Fruit fly (Drosophila melanogaster) whole organism, embryonic: ENCODE results near the gene CG34126.
A peak's percentile ranks its signal among the peaks of the same experiment; 100 is the strongest.

Source experiments
- Atf3 ChIP-seq: fragments of 200-800 bp; sonication (Bioruptor generic); optimal IDR thresholded peaks from 3 replicates; lab custom pipeline; 2016; ENCODE audit warnings: missing biosample characterization, missing genetic modification characterization
- B-H2 ChIP-seq: fragments of 200-800 bp; sonication (Bioruptor generic); optimal IDR thresholded peaks from 2 replicates; lab custom pipeline; 2018; ENCODE audit warnings: missing biosample characterization, mild to moderate bottlenecking, missing genetic modification characterization
- CG10321 ChIP-seq: fragments of 200-800 bp; sonication (Bioruptor generic); IDR thresholded peaks from 2 replicates; pipeline ENCODE4 v1.3.6; 2022; ENCODE audit warnings: missing biosample characterization, missing genetic modification characterization
- CG10462 ChIP-seq: fragments of 200-800 bp; sonication (Bioruptor generic); optimal IDR thresholded peaks from 2 replicates; lab custom pipeline; 2016; ENCODE audit warnings: missing biosample characterization, missing genetic modification characterization
- CG10565 ChIP-seq: fragments of 200-800 bp; sonication (Bioruptor generic); optimal IDR thresholded peaks from 3 replicates; lab custom pipeline; 2016; ENCODE audit warnings: missing biosample characterization, mild to moderate bottlenecking, missing genetic modification characterization
- CG11085 ChIP-seq: fragments of 200-800 bp; sonication (Bioruptor generic); IDR thresholded peaks from 2 replicates; pipeline ENCODE4 v1.3.6; 2022; ENCODE audit warnings: missing biosample characterization, missing genetic modification characterization
- CG11247 ChIP-seq: fragments of 200-800 bp; sonication (Bioruptor generic); IDR thresholded peaks from 2 replicates; pipeline ENCODE4 v1.3.6; 2022; ENCODE audit warnings: missing biosample characterization, missing genetic modification characterization
- CG11723 ChIP-seq: fragments of 200-800 bp; sonication (Bioruptor generic); optimal IDR thresholded peaks from 2 replicates; lab custom pipeline; 2017; ENCODE audit warnings: missing biosample characterization, mild to moderate bottlenecking, missing genetic modification characterization
- CG12104 ChIP-seq: fragments of 200-800 bp; sonication (Bioruptor generic); optimal IDR thresholded peaks from 3 replicates; lab custom pipeline; 2016; ENCODE audit warnings: missing biosample characterization, missing genetic modification characterization
- CG13296 ChIP-seq: fragments of 200-800 bp; sonication (Bioruptor generic); optimal IDR thresholded peaks from 3 replicates; lab custom pipeline; 2018; ENCODE audit warnings: missing biosample characterization, mild to moderate bottlenecking, missing genetic modification characterization
- CG13624 ChIP-seq: fragments of 200-800 bp; sonication (Bioruptor generic); optimal IDR thresholded peaks from 2 replicates; lab custom pipeline; 2016; ENCODE audit warnings: missing biosample characterization, missing genetic modification characterization
- CG16863 ChIP-seq: fragments of 200-800 bp; sonication (Bioruptor generic); optimal IDR thresholded peaks from 3 replicates; lab custom pipeline; 2016; ENCODE audit warnings: missing biosample characterization, missing genetic modification characterization
- CG17186 ChIP-seq: fragments of 200-800 bp; sonication (Bioruptor generic); optimal IDR thresholded peaks from 3 replicates; lab custom pipeline; 2017; ENCODE audit warnings: missing biosample characterization, missing genetic modification reagents, missing genetic modification characterization
- CG17829 ChIP-seq: fragments of 200-800 bp; optimal IDR thresholded peaks from 2 replicates; lab custom pipeline; 2019; ENCODE audit warnings: missing biosample characterization, mild to moderate bottlenecking, missing genetic modification characterization, moderate library complexity
- CG18011 ChIP-seq: fragments of 200-800 bp; sonication (Bioruptor generic); optimal IDR thresholded peaks from 2 replicates; lab custom pipeline; 2017; ENCODE audit warnings: missing biosample characterization, missing genetic modification characterization, mild to moderate bottlenecking, moderate library complexity, missing genotype
- CG1832 ChIP-seq: fragments of 200-800 bp; sonication (Bioruptor generic); optimal IDR thresholded peaks from 2 replicates; lab custom pipeline; 2017; ENCODE audit warnings: missing biosample characterization, mild to moderate bottlenecking, missing genetic modification characterization, inconsistent platforms
- CG2889 ChIP-seq: fragments of 200-800 bp; sonication (Bioruptor generic); IDR thresholded peaks from 3 replicates; pipeline ENCODE4 v1.3.6; 2022; ENCODE audit warnings: missing biosample characterization, missing genetic modification characterization
- CG31224 ChIP-seq: fragments of 200-800 bp; sonication (Bioruptor generic); IDR thresholded peaks from 2 replicates; pipeline ENCODE4 v1.3.6; 2022; ENCODE audit warnings: missing biosample characterization, missing genetic modification characterization
- CG33213 ChIP-seq: fragments of 200-800 bp; sonication (Bioruptor generic); optimal IDR thresholded peaks from 3 replicates; lab custom pipeline; 2016; ENCODE audit warnings: missing biosample characterization, missing genetic modification characterization
- CG6175 ChIP-seq: fragments of 200-800 bp; sonication (Bioruptor generic); IDR thresholded peaks from 3 replicates; pipeline ENCODE4 v1.3.6; 2022; ENCODE audit warnings: missing biosample characterization, missing genetic modification characterization
- CG7357 ChIP-seq: fragments of 200-800 bp; sonication (Bioruptor generic); IDR thresholded peaks from 3 replicates; pipeline ENCODE4 v1.3.6; 2022; ENCODE audit warnings: missing biosample characterization, missing genetic modification characterization
- CG7928 ChIP-seq: fragments of 200-800 bp; sonication (Bioruptor generic); optimal IDR thresholded peaks from 2 replicates; lab custom pipeline; 2017; ENCODE audit warnings: missing biosample characterization, mild to moderate bottlenecking, missing genetic modification characterization
- CG8924 ChIP-seq: fragments of 200-800 bp; optimal IDR thresholded peaks from 3 replicates; lab custom pipeline; 2019; ENCODE audit warnings: missing biosample characterization, mild to moderate bottlenecking, missing genetic modification characterization, moderate library complexity
- D19B ChIP-seq: fragments of 200-800 bp; sonication (Bioruptor generic); optimal IDR thresholded peaks from 2 replicates; lab custom pipeline; 2017; ENCODE audit warnings: missing biosample characterization, mild to moderate bottlenecking, missing genetic modification characterization
- Dip2 ChIP-seq: fragments of 200-800 bp; sonication (Bioruptor generic); IDR thresholded peaks from 2 replicates; pipeline ENCODE4 v1.3.6; 2022; ENCODE audit warnings: missing biosample characterization, missing genetic modification characterization
- Nf-YA ChIP-seq: fragments of 200-800 bp; sonication (Bioruptor generic); IDR thresholded peaks from 2 replicates; pipeline ENCODE4 v1.3.6; 2022; ENCODE audit warnings: missing biosample characterization, missing genetic modification characterization
- PHDP ChIP-seq: fragments of 200-800 bp; sonication (Bioruptor generic); optimal IDR thresholded peaks from 3 replicates; lab custom pipeline; 2018; ENCODE audit warnings: missing biosample characterization, mild to moderate bottlenecking, missing genetic modification characterization, moderate library complexity
- Side ChIP-seq: fragments of 200-800 bp; sonication (Bioruptor generic); optimal IDR thresholded peaks from 2 replicates; lab custom pipeline; 2016; ENCODE audit warnings: missing biosample characterization, missing genetic modification characterization
- Sox100B ChIP-seq: fragments of 200-800 bp; sonication (Bioruptor generic); optimal IDR thresholded peaks from 3 replicates; lab custom pipeline; 2018; ENCODE audit warnings: missing biosample characterization, mild to moderate bottlenecking, missing genetic modification characterization
- Ssrp ChIP-seq: fragments of 200-800 bp; sonication (Bioruptor generic); optimal IDR thresholded peaks from 2 replicates; lab custom pipeline; 2018; ENCODE audit warnings: missing biosample characterization, mild to moderate bottlenecking, missing genetic modification characterization, moderate library complexity
- Taf1 ChIP-seq: fragments of 200-800 bp; sonication (Bioruptor generic); IDR thresholded peaks from 2 replicates; pipeline ENCODE4 v1.3.6; 2022; ENCODE audit warnings: missing biosample characterization, missing genetic modification characterization
- abd-A ChIP-seq: fragments of 200-800 bp; sonication (Bioruptor generic); optimal IDR thresholded peaks from 3 replicates; lab custom pipeline; 2019; ENCODE audit warnings: missing biosample characterization, mild to moderate bottlenecking, missing genetic modification characterization, moderate library complexity
- bbx ChIP-seq: fragments of 200-800 bp; sonication (Bioruptor generic); IDR thresholded peaks from 2 replicates; pipeline ENCODE4 v1.3.6; 2022; ENCODE audit warnings: missing biosample characterization, missing genetic modification characterization; ENCODE audit not compliant: partially characterized antibody
- exex ChIP-seq: fragments of 200-800 bp; sonication (Bioruptor generic); optimal IDR thresholded peaks from 4 replicates; lab custom pipeline; 2018; ENCODE audit warnings: missing biosample characterization, mild to moderate bottlenecking, missing genetic modification characterization, moderate library complexity
- gsb-n ChIP-seq: fragments of 200-800 bp; sonication (Bioruptor generic); optimal IDR thresholded peaks from 3 replicates; lab custom pipeline; 2018; ENCODE audit warnings: missing biosample characterization, mild to moderate bottlenecking, missing genetic modification characterization
- ind ChIP-seq: fragments of 200-800 bp; sonication (Bioruptor generic); optimal IDR thresholded peaks from 3 replicates; lab custom pipeline; 2016; ENCODE audit warnings: missing biosample characterization, missing genetic modification characterization
- insv ChIP-seq, 2 experiments: fragments of 200-800 bp; sonication (Bioruptor generic); optimal IDR thresholded peaks; 3 replicates each; lab custom pipeline; 2016 to 2018; ENCODE audit warnings: missing biosample characterization in 2 of 2, missing genetic modification characterization in 2 of 2
- kay ChIP-seq: fragments of 200-800 bp; sonication (Bioruptor generic); optimal IDR thresholded peaks from 2 replicates; lab custom pipeline; 2016; ENCODE audit warnings: missing biosample characterization, missing genetic modification characterization
- lilli ChIP-seq: fragments of 200-800 bp; sonication (Bioruptor generic); optimal IDR thresholded peaks from 3 replicates; lab custom pipeline; 2016; ENCODE audit warnings: missing biosample characterization, missing genetic modification characterization
- mam ChIP-seq: fragments of 200-800 bp; sonication (Bioruptor generic); optimal IDR thresholded peaks from 3 replicates; lab custom pipeline; 2016; ENCODE audit warnings: missing biosample characterization, missing genetic modification characterization
- onecut ChIP-seq: fragments of 200-800 bp; sonication (Bioruptor generic); IDR thresholded peaks from 2 replicates; pipeline ENCODE4 v1.3.6; 2022; ENCODE audit warnings: missing biosample characterization, missing genetic modification characterization
- ranshi ChIP-seq: fragments of 200-800 bp; sonication (Bioruptor generic); IDR thresholded peaks from 2 replicates; pipeline ENCODE4 v1.3.6; 2022; ENCODE audit warnings: missing biosample characterization, missing genetic modification characterization
- ro ChIP-seq: fragments of 200-800 bp; sonication (Bioruptor generic); IDR thresholded peaks from 2 replicates; pipeline ENCODE4 v1.3.6; 2022; ENCODE audit warnings: missing biosample characterization, missing genetic modification characterization
- salm ChIP-seq: fragments of 200-800 bp; sonication (Bioruptor generic); optimal IDR thresholded peaks from 2 replicates; lab custom pipeline; 2018; ENCODE audit warnings: missing biosample characterization, mild to moderate bottlenecking, missing genetic modification characterization
- seq ChIP-seq: fragments of 200-800 bp; sonication (Bioruptor generic); IDR thresholded peaks from 2 replicates; pipeline ENCODE4 v1.3.6; 2022; ENCODE audit warnings: missing biosample characterization, missing genetic modification characterization
- so ChIP-seq: fragments of 200-800 bp; sonication (Bioruptor generic); IDR thresholded peaks from 3 replicates; pipeline ENCODE4 v1.3.6; 2022; ENCODE audit warnings: missing biosample characterization, missing genetic modification characterization
- stc ChIP-seq: fragments of 200-800 bp; sonication (Bioruptor generic); IDR thresholded peaks from 2 replicates; pipeline ENCODE4 v1.3.6; 2022; ENCODE audit warnings: missing biosample characterization, missing genetic modification characterization
- tap ChIP-seq: fragments of 200-800 bp; optimal IDR thresholded peaks from 3 replicates; lab custom pipeline; 2019; ENCODE audit warnings: missing biosample characterization, mild to moderate bottlenecking, missing genetic modification characterization, moderate library complexity
- tin ChIP-seq: fragments of 200-800 bp; sonication (Bioruptor generic); optimal IDR thresholded peaks from 3 replicates; lab custom pipeline; 2016; ENCODE audit warnings: missing biosample characterization, missing genetic modification characterization
- twi ChIP-seq: fragments of 200-800 bp; optimal IDR thresholded peaks from 2 replicates; lab custom pipeline; 2019; ENCODE audit warnings: missing biosample characterization, mild to moderate bottlenecking, missing genetic modification characterization, moderate library complexity

Gene CG34126

dm6 chr2L:4997401-4998259 lies 16.2 kb downstream of the CG34126 start:
- TF ChIP-seq CG33213 (GFP tag; lab: Kevin White, UChicago), result peak; percentile 99
- peak; percentile 9 to 70 for TF ChIP-seq insv (GFP tag; optimal IDR thresholded peaks at IDR 0.05; lab: Kevin White, UChicago)
- peak; percentile 98 for TF ChIP-seq Nf-YA (GFP tag; lab: Robert Waterston, UW)
- peak; percentile 88 for TF ChIP-seq exex
- peak; percentile 99 for TF ChIP-seq ranshi (GFP tag; lab: Robert Waterston, UW)
- TF ChIP-seq Atf3, result peak; percentile 99
- TF ChIP-seq kay (GFP tag; lab: Kevin White, UChicago), result peak; percentile 97
- peak; percentile 99 for TF ChIP-seq stc (GFP tag; lab: Robert Waterston, UW)
- TF ChIP-seq Dip2 (GFP tag; lab: Robert Waterston, UW), result peak; percentile 79
- TF ChIP-seq Taf1 (GFP tag; lab: Robert Waterston, UW), result peak; percentile 97
- peak; percentile 98 for TF ChIP-seq CG10462
- TF ChIP-seq twi (tag; lab: Kevin White, UChicago), result peak; percentile 96
- peak; percentile 63 for TF ChIP-seq bbx (GFP tag; lab: Robert Waterston, UW)
- peak; percentile 99 for TF ChIP-seq mam (GFP tag; lab: Kevin White, UChicago)
- TF ChIP-seq Sox100B, result peak; percentile 97
- TF ChIP-seq CG11247 (GFP tag; lab: Robert Waterston, UW), result peak; percentile 99
- TF ChIP-seq CG8924 (tag; lab: Kevin White, UChicago), result peak; percentile 99
- TF ChIP-seq CG1832 (GFP tag; lab: Kevin White, UChicago), result peak; percentile 95
- peak; percentile 99 for TF ChIP-seq CG16863 (GFP tag; lab: Kevin White, UChicago)
- peak; percentile 98 for TF ChIP-seq CG11723 (GFP tag; lab: Kevin White, UChicago)
- TF ChIP-seq CG17829 (tag; lab: Kevin White, UChicago), result peak; percentile 99
- peak; percentile 99 for TF ChIP-seq CG2889 (GFP tag; lab: Robert Waterston, UW)
- TF ChIP-seq Ssrp, result peak; percentile 99
- TF ChIP-seq Side (GFP tag; lab: Kevin White, UChicago), result peak; percentile 99
- peak; percentile 98 for TF ChIP-seq salm (tag; lab: Kevin White, UChicago)
- TF ChIP-seq lilli (GFP tag; lab: Kevin White, UChicago), result peak; percentile 99
- peak; percentile 97 for TF ChIP-seq CG10565
- peak; percentile 92 for TF ChIP-seq CG10321 (GFP tag; lab: Robert Waterston, UW)
- TF ChIP-seq CG18011 (GFP tag; lab: Kevin White, UChicago), result peak; percentile 91
- TF ChIP-seq CG17186 (GFP tag; lab: Kevin White, UChicago), result peak; percentile 97
- peak; percentile 95 for TF ChIP-seq D19B (GFP tag; lab: Kevin White, UChicago)
- peak; percentile 98 for TF ChIP-seq CG6175
- TF ChIP-seq seq (GFP tag; lab: Robert Waterston, UW), result peak; percentile 99
- peak; percentile 99 for TF ChIP-seq CG11085 (GFP tag; lab: Robert Waterston, UW)
- peak; percentile 96 for TF ChIP-seq CG13296 (GFP tag; lab: Kevin White, UChicago)
- peak; percentile 96 for TF ChIP-seq B-H2 (GFP tag; lab: Kevin White, UChicago)
- peak; percentile 99 for TF ChIP-seq tin (GFP tag; lab: Kevin White, UChicago)
- TF ChIP-seq CG12104 (GFP tag; lab: Kevin White, UChicago), result peak; percentile 98
- peak; percentile 99 for TF ChIP-seq CG13624 (GFP tag; lab: Kevin White, UChicago)
- TF ChIP-seq onecut (GFP tag; lab: Robert Waterston, UW), result peak; percentile 97
- TF ChIP-seq ind (GFP tag; lab: Kevin White, UChicago), result peak; percentile 99
- TF ChIP-seq so (GFP tag; lab: Robert Waterston, UW), result peak; percentile 99
- TF ChIP-seq CG31224 (GFP tag; lab: Robert Waterston, UW), result peak; percentile 97
- peak; percentile 96 for TF ChIP-seq abd-A
- peak; percentile 99 for TF ChIP-seq ro
- peak; percentile 98 for TF ChIP-seq tap (tag; lab: Kevin White, UChicago)
- TF ChIP-seq gsb-n (tag; lab: Kevin White, UChicago), result peak; percentile 99
- TF ChIP-seq CG7357, result peak; percentile 96
- TF ChIP-seq PHDP (tag; lab: Kevin White, UChicago), result peak; percentile 99
- TF ChIP-seq CG7928 (GFP tag; lab: Kevin White, UChicago), result peak; percentile 82
